Fruit fly (Drosophila melanogaster) whole organism, pupa: Measurements from ENCODE around the gene CG13609.

ENCODE experiments used
- CG10348 ChIP-seq: fragments of 200-800 bp; sonication (Bioruptor generic); IDR thresholded peaks from 2 replicates; pipeline ENCODE4 v1.3.6; 2022; ENCODE audit warnings: missing biosample characterization, missing genetic modification characterization
- CG12605 ChIP-seq: fragments of 200-800 bp; sonication (Bioruptor generic); IDR thresholded peaks from 2 replicates; pipeline ENCODE4 v1.3.6; 2022; ENCODE audit warnings: missing biosample characterization, missing genetic modification characterization
- CG13204 ChIP-seq: fragments of 200-800 bp; sonication (Bioruptor generic); optimal IDR thresholded peaks from 2 replicates; lab custom pipeline; 2018; ENCODE audit warnings: missing biosample characterization, mild to moderate bottlenecking, missing genetic modification characterization, moderate library complexity
- CG14655 ChIP-seq: fragments of 200-800 bp; sonication (Bioruptor generic); optimal IDR thresholded peaks from 3 replicates; lab custom pipeline; 2017; ENCODE audit warnings: mild to moderate bottlenecking, missing biosample characterization, missing genetic modification reagents, missing genetic modification characterization
- CG15710 ChIP-seq: fragments of 200-800 bp; sonication (Bioruptor generic); optimal IDR thresholded peaks from 2 replicates; lab custom pipeline; 2018; ENCODE audit warnings: missing biosample characterization, mild to moderate bottlenecking, missing genetic modification characterization, moderate library complexity
- CG17806 ChIP-seq: fragments of 200-800 bp; sonication (Bioruptor generic); optimal IDR thresholded peaks from 2 replicates; lab custom pipeline; 2018; ENCODE audit warnings: missing biosample characterization, mild to moderate bottlenecking, missing genetic modification characterization, moderate library complexity
- CG32121 ChIP-seq: fragments of 200-800 bp; sonication (Bioruptor generic); IDR thresholded peaks from 2 replicates; pipeline ENCODE4 v1.3.6; 2022; ENCODE audit warnings: missing biosample characterization, missing genetic modification characterization
- CG34367 ChIP-seq: fragments of 200-800 bp; sonication (Bioruptor generic); optimal IDR thresholded peaks from 2 replicates; lab custom pipeline; 2018; ENCODE audit warnings: missing biosample characterization, mild to moderate bottlenecking, missing genetic modification characterization
- CG4496 ChIP-seq: fragments of 200-800 bp; sonication (Bioruptor generic); IDR thresholded peaks from 3 replicates; pipeline ENCODE4 v1.3.6; 2022; ENCODE audit warnings: missing biosample characterization, missing genetic modification characterization
- CG8159 ChIP-seq: fragments of 200-800 bp; sonication (Bioruptor generic); optimal IDR thresholded peaks from 3 replicates; lab custom pipeline; 2018; ENCODE audit warnings: missing biosample characterization, mild to moderate bottlenecking, missing genetic modification characterization, moderate library complexity
- CG8301 ChIP-seq: fragments of 200-800 bp; sonication (Bioruptor generic); optimal IDR thresholded peaks from 2 replicates; lab custom pipeline; 2018; ENCODE audit warnings: missing biosample characterization, mild to moderate bottlenecking, missing genetic modification characterization
- CG9948 ChIP-seq: fragments of 200-800 bp; sonication (Bioruptor generic); optimal IDR thresholded peaks from 2 replicates; lab custom pipeline; 2018; ENCODE audit warnings: missing biosample characterization, mild to moderate bottlenecking, missing genetic modification characterization, moderate library complexity
- D1 ChIP-seq: fragments of 200-800 bp; sonication (Bioruptor generic); optimal IDR thresholded peaks from 2 replicates; lab custom pipeline; 2018; ENCODE audit warnings: missing biosample characterization, mild to moderate bottlenecking, missing genetic modification characterization, moderate library complexity
- EcR ChIP-seq: fragments of 200-800 bp; sonication (Bioruptor generic); optimal IDR thresholded peaks from 3 replicates; lab custom pipeline; 2019; ENCODE audit warnings: missing biosample characterization, missing genetic modification characterization, mild to moderate bottlenecking, moderate library complexity, missing genetic modification reagents
- Ets98B ChIP-seq: fragments of 200-800 bp; sonication (Bioruptor generic); IDR thresholded peaks from 2 replicates; pipeline ENCODE4 v1.3.6; 2022; ENCODE audit warnings: missing biosample characterization, missing genetic modification characterization
- Pif1A ChIP-seq: fragments of 200-800 bp; sonication (Bioruptor generic); optimal IDR thresholded peaks from 3 replicates; lab custom pipeline; 2016; ENCODE audit warnings: missing biosample characterization, missing genetic modification characterization
- Pif1B ChIP-seq: fragments of 200-800 bp; sonication (Bioruptor generic); optimal IDR thresholded peaks from 3 replicates; lab custom pipeline; 2016; ENCODE audit warnings: missing biosample characterization, missing genetic modification characterization
- Snoo ChIP-seq: fragments of 200-800 bp; sonication (Bioruptor generic); optimal IDR thresholded peaks from 3 replicates; lab custom pipeline; 2017; ENCODE audit warnings: missing biosample characterization, mild to moderate bottlenecking, missing genetic modification characterization, inconsistent platforms
- fd96Ca ChIP-seq: fragments of 200-800 bp; sonication (Bioruptor generic); IDR thresholded peaks from 3 replicates; pipeline ENCODE4 v1.3.6; 2022; ENCODE audit warnings: missing biosample characterization, missing genetic modification characterization
- gl ChIP-seq: fragments of 200-800 bp; sonication (Bioruptor generic); optimal IDR thresholded peaks from 2 replicates; lab custom pipeline; 2018; ENCODE audit warnings: missing biosample characterization, mild to moderate bottlenecking, missing genetic modification characterization
- rn ChIP-seq: fragments of 200-800 bp; sonication (Bioruptor generic); IDR thresholded peaks from 2 replicates; pipeline ENCODE4 v1.3.6; 2022; ENCODE audit warnings: missing biosample characterization, missing genetic modification characterization

CG13609 gene

dm6 chr3R:24267580-24268202 lies 40.9 kb downstream of the CG13609 start:
- TF ChIP-seq D1 (tag; lab: Kevin White, UChicago) (no peak), EcR (GFP tag; lab: Kevin White, UChicago) (peak; percentile 82)

- TF ChIP-seq EcR (GFP tag; lab: Kevin White, UChicago), result no peak
- no peak for TF ChIP-seq CG13204 (GFP tag; lab: Kevin White, UChicago)
- TF ChIP-seq fd96Ca (GFP tag; lab: Robert Waterston, UW), result no peak
- TF ChIP-seq gl (tag; lab: Kevin White, UChicago), result no peak
- TF ChIP-seq CG8159 (tag; lab: Kevin White, UChicago), result no peak
- no peak for TF ChIP-seq Pif1A (GFP tag; lab: Kevin White, UChicago)
- TF ChIP-seq CG34367, result no peak
- no peak for TF ChIP-seq CG9948 (tag; lab: Kevin White, UChicago)
- TF ChIP-seq CG14655 (GFP tag; lab: Kevin White, UChicago), result no peak
- TF ChIP-seq Snoo (tag; lab: Kevin White, UChicago), result no peak
- TF ChIP-seq Pif1B (GFP tag; lab: Kevin White, UChicago), result no peak
- no peak for TF ChIP-seq CG4496
- TF ChIP-seq Ets98B (GFP tag; lab: Robert Waterston, UW), result no peak
- TF ChIP-seq rn (GFP tag; lab: Robert Waterston, UW), result no peak
- TF ChIP-seq CG10348, result no peak
- no peak for TF ChIP-seq CG12605 (GFP tag; lab: Robert Waterston, UW)
- TF ChIP-seq D1 (tag; lab: Kevin White, UChicago), result no peak
Measured at dm6 chr3R:24268293-24268692, 41.5 kb downstream of the CG13609 start.

DNA sequence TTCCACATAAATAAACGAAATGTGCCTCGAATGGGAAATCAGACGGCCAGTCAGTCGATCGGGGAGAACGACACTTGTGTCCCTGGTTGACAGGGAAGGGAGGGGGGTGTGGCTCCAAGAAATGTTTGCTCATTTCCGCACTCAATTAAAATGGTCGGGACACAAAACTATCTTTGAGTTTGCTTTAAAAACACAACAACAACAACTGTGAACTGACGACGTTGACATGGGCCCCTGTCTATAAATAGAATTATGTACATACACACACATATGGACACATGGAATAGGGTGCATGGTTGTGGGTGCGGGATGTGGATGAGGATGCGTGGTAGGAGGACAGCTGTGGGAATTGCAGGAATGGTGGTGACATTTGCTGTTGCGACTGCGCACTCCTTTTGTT lies 43.2 kb downstream of the CG13609 start:
- TF ChIP-seq CG14655 (GFP tag; lab: Kevin White, UChicago) (no peak), EcR (GFP tag; lab: Kevin White, UChicago) (peak; percentile 80), CG13204 (GFP tag; lab: Kevin White, UChicago) (peak; percentile 27)

dm6 chr3R:24270578-24270977 lies 43.8 kb downstream of the CG13609 start:
- no peak for TF ChIP-seq CG15710 (tag; lab: Kevin White, UChicago)
- no peak for TF ChIP-seq CG13204 (GFP tag; lab: Kevin White, UChicago)
- no peak for TF ChIP-seq EcR (GFP tag; lab: Kevin White, UChicago)
- TF ChIP-seq CG8159 (tag; lab: Kevin White, UChicago), result no peak
- TF ChIP-seq CG4496, result no peak
- TF ChIP-seq D1 (tag; lab: Kevin White, UChicago), result no peak
- TF ChIP-seq CG12605 (GFP tag; lab: Robert Waterston, UW), result no peak
- TF ChIP-seq Ets98B (GFP tag; lab: Robert Waterston, UW), result no peak
- no peak for TF ChIP-seq rn (GFP tag; lab: Robert Waterston, UW)
- TF ChIP-seq gl (tag; lab: Kevin White, UChicago), result no peak
- TF ChIP-seq Pif1A (GFP tag; lab: Kevin White, UChicago), result no peak
- no peak for TF ChIP-seq CG8301 (tag; lab: Kevin White, UChicago)
- no peak for TF ChIP-seq fd96Ca (GFP tag; lab: Robert Waterston, UW)
- no peak for TF ChIP-seq CG10348
- TF ChIP-seq Snoo (tag; lab: Kevin White, UChicago), result no peak
- no peak for TF ChIP-seq CG32121 (GFP tag; lab: Robert Waterston, UW)
- TF ChIP-seq, all 21 proteins: peak for 0

DNA sequence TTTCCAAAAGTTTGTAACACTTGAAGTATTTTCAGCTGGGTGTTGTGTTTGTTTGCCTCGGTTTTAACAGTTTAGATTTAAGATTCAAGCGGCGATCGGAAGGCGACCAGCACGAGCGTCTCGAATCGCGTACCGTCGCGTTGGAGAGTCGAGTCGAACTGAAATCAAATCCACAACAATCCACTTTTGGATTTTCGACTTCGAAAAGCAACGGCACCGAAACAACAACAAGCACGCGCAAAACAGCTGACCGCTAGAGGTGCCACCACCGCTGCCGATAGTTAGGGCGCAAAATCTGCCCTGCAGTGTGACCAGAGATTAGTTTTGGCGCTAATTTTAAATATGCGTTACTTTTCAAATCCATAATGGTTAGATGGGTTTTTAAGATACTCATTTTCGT lies 44.2 kb downstream of the CG13609 start, which contains the start of gene jar:
TSS of gene jar (minus strand) at position 163 of the 400 bp plus-strand sequence.
- TF ChIP-seq CG4496 (peak; percentile 31; the same call in 1 of the 3 replicates), EcR (GFP tag; lab: Kevin White, UChicago) (peak; percentile 39), CG9948 (tag; lab: Kevin White, UChicago) (no peak), D1 (tag; lab: Kevin White, UChicago) (no peak), CG34367 (no peak), CG10348 (no peak), fd96Ca (GFP tag; lab: Robert Waterston, UW) (no peak; the same call in 2 of the 3 replicates), CG15710 (tag; lab: Kevin White, UChicago) (no peak), CG12605 (GFP tag; lab: Robert Waterston, UW) (peak; percentile 29; the same call in 1 of the 2 replicates), CG8159 (tag; lab: Kevin White, UChicago) (peak; percentile 16), CG13204 (GFP tag; lab: Kevin White, UChicago) (peak; percentile 12), Snoo (tag; lab: Kevin White, UChicago) (peak; percentile 18), CG8301 (tag; lab: Kevin White, UChicago) (no peak), Pif1A (GFP tag; lab: Kevin White, UChicago) (no peak), CG32121 (GFP tag; lab: Robert Waterston, UW) (peak; percentile 27; the same call in 1 of the 2 replicates), CG14655 (GFP tag; lab: Kevin White, UChicago) (no peak), CG17806 (tag; lab: Kevin White, UChicago) (no peak), rn (GFP tag; lab: Robert Waterston, UW) (no peak), Pif1B (GFP tag; lab: Kevin White, UChicago) (no peak), Ets98B (GFP tag; lab: Robert Waterston, UW) (peak; percentile 49; the same call in 1 of the 2 replicates), gl (tag; lab: Kevin White, UChicago) (peak; percentile 25)

DNA sequence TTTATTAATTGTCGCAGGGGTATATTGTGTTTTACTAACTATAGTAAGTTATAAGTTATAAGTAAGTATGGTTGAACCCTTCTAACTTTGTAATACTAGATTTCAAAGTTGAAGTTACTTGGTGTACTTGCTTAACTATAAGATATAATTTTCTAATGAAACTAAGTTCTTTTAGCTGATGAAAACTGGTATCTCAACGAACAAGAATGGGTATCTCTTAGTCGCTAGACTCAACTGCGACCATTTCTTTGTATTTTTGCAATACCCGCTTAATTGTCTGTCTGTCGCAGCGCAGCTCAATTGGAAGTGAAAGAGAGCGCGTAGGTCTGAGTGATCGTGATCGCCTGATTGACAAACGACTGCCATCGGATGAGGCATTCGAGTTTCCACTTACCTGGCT lies 45.4 kb downstream of the CG13609 start:
- TF ChIP-seq EcR (GFP tag; lab: Kevin White, UChicago), result peak; percentile 10
- peak; percentile 31 for TF ChIP-seq CG14655 (GFP tag; lab: Kevin White, UChicago)
- TF ChIP-seq CG32121 (GFP tag; lab: Robert Waterston, UW), result no peak
